Fruit fly (Drosophila melanogaster): Measurements from ENCODE around the gene Raf.

The Raf gene

dm6 chrX:2306307-2306706 lies 11.0 kb downstream of the Raf start (continued):
- TF ChIP-seq Spps (tag; optimal IDR thresholded peaks at IDR 0.05) (no peak), Chrac-16 (GFP tag; optimal IDR thresholded peaks at IDR 0.05) (peak; percentile 38), ato (GFP tag; IDR thresholded peaks at IDR 0.05; ENCODE audit: partially characterized antibody) (no peak), CG10959 (GFP tag; IDR thresholded peaks at IDR 0.05) (no peak), BtbVII (GFP tag; optimal IDR thresholded peaks at IDR 0.05) (peak; percentile 47), slbo (GFP tag; IDR thresholded peaks at IDR 0.05) (peak; percentile 56), CG11723 (GFP tag; optimal IDR thresholded peaks at IDR 0.05) (peak; percentile 44), tll (GFP tag; optimal IDR thresholded peaks at IDR 0.05) (no peak), Atf3 (GFP tag; optimal IDR thresholded peaks at IDR 0.05) (no peak), Pdp1 (GFP tag; optimal IDR thresholded peaks at IDR 0.05) (peak in 1 of 2 experiments; percentile 40), fd96Cb (tag; optimal IDR thresholded peaks at IDR 0.05) (peak; percentile 71), Tbp (GFP tag; optimal IDR thresholded peaks at IDR 0.05) (no peak), CG13424 (tag; optimal IDR thresholded peaks at IDR 0.05) (peak; percentile 52), CG3407 (GFP tag; optimal IDR thresholded peaks at IDR 0.05) (no peak), CG6272 (GFP tag; IDR thresholded peaks at IDR 0.05) (no peak), CG7357 (GFP tag; IDR thresholded peaks at IDR 0.05) (peak; percentile 59; the same call in 2 of the 3 replicates), nom (GFP tag; optimal IDR thresholded peaks at IDR 0.05) (peak; percentile 16), pb (GFP tag; optimal IDR thresholded peaks at IDR 0.05) (peak; percentile 50), grau (tag; optimal IDR thresholded peaks at IDR 0.05) (peak; percentile 58), CG17912 (GFP tag; optimal IDR thresholded peaks at IDR 0.05) (no peak), Ada2b (GFP tag; IDR thresholded peaks at IDR 0.05) (peak; percentile 64), CG7372 (GFP tag; IDR thresholded peaks at IDR 0.05) (0 out of 2 replicates have a peak, but pooled peaks have one; percentile 40), unpg (GFP tag; optimal IDR thresholded peaks at IDR 0.05) (peak; percentile 59), HmgZ (tag; optimal IDR thresholded peaks at IDR 0.05) (peak; percentile 7), CG10209 (GFP tag; optimal IDR thresholded peaks at IDR 0.05) (peak; percentile 64), CG4424 (GFP tag; optimal IDR thresholded peaks at IDR 0.05) (peak; percentile 67), gt (GFP tag; IDR thresholded peaks at IDR 0.05) (no peak), CG15479 (GFP tag; optimal IDR thresholded peaks at IDR 0.05) (no peak), CG12659 (GFP tag; optimal IDR thresholded peaks at IDR 0.05) (peak; percentile 54), sna (GFP tag; IDR thresholded peaks at IDR 0.05; ENCODE audit: partially characterized antibody) (no peak), gfzf (GFP tag; optimal IDR thresholded peaks at IDR 0.05) (no peak), Mes4 (GFP tag; optimal IDR thresholded peaks at IDR 0.05) (peak; percentile 36), dm (GFP tag; optimal IDR thresholded peaks at IDR 0.05) (no peak), so (GFP tag; IDR thresholded peaks at IDR 0.05) (peak; percentile 64; the same call in 1 of the 3 replicates), Adf1 (GFP tag; IDR thresholded peaks at IDR 0.05) (no peak), z (GFP tag; IDR thresholded peaks at IDR 0.05) (no peak), fd3F (GFP tag; optimal IDR thresholded peaks at IDR 0.05) (peak; percentile 40), CG15601 (tag; optimal IDR thresholded peaks at IDR 0.05) (no peak), ara (GFP tag; IDR thresholded peaks at IDR 0.05) (peak; percentile 56), hkb (optimal IDR thresholded peaks at IDR 0.05) (no peak), hkb (GFP tag; IDR thresholded peaks at IDR 0.05) (peak; percentile 71), NC2α (GFP tag; optimal IDR thresholded peaks at IDR 0.05) (no peak), fd102C (GFP tag; optimal IDR thresholded peaks at IDR 0.05) (no peak), br (optimal IDR thresholded peaks at IDR 0.05) (no peak), CG11398 (GFP tag; optimal IDR thresholded peaks at IDR 0.05) (no peak), mld (GFP tag; IDR thresholded peaks at IDR 0.05; ENCODE audit: partially characterized antibody) (no peak), CG17568 (GFP tag; optimal IDR thresholded peaks at IDR 0.05) (no peak), Six4 (GFP tag; optimal IDR thresholded peaks at IDR 0.05) (no peak), nau (GFP tag; optimal IDR thresholded peaks at IDR 0.05) (peak; percentile 73), CG12744 (GFP tag; optimal IDR thresholded peaks at IDR 0.05) (no peak), CG18011 (GFP tag; optimal IDR thresholded peaks at IDR 0.05) (peak; percentile 14)
